Worm (Caenorhabditis elegans) whole organism, young adult: ENCODE results near the gene rbf-1.

Experiments
- B0261.1 ChIP-seq: sonication (generic microtip); optimal IDR thresholded peaks from 2 replicates; lab custom pipeline; 2016; ENCODE audit warnings: mild to moderate bottlenecking, missing genetic modification characterization, moderate library complexity, missing compliant biosample characterization
- B0336.3 ChIP-seq: fragments of 200-800 bp; sonication (Bioruptor generic); IDR thresholded peaks from 2 replicates; pipeline ENCODE4 v1.3.6; 2022; ENCODE audit warnings: missing genetic modification characterization, missing compliant biosample characterization
- D2030.7 ChIP-seq: fragments of 200-800 bp; sonication (Bioruptor generic); IDR thresholded peaks from 2 replicates; pipeline ENCODE4 v1.3.6; 2022; ENCODE audit warnings: missing genetic modification reagents, missing genetic modification characterization, missing compliant biosample characterization
- F52B5.7 ChIP-seq: sonication (generic microtip); optimal IDR thresholded peaks from 2 replicates; lab custom pipeline; 2016; ENCODE audit warnings: mild to moderate bottlenecking, missing genetic modification characterization, missing compliant biosample characterization
- ZK185.1 ChIP-seq: sonication (generic microtip); optimal IDR thresholded peaks from 2 replicates; lab custom pipeline; 2016; ENCODE audit warnings: mild to moderate bottlenecking, missing genetic modification characterization, missing compliant biosample characterization; ENCODE audit not compliant: poor library complexity, severe bottlenecking
- atf-7 ChIP-seq: sonication (generic microtip); optimal IDR thresholded peaks from 2 replicates; lab custom pipeline; 2017; ENCODE audit warnings: mild to moderate bottlenecking, missing genetic modification characterization, missing compliant biosample characterization
- athp-1 ChIP-seq: sonication (generic microtip); optimal IDR thresholded peaks from 2 replicates; lab custom pipeline; 2017; ENCODE audit warnings: mild to moderate bottlenecking, missing genetic modification characterization, missing compliant biosample characterization
- attf-3 ChIP-seq: fragments of 200-800 bp; sonication (Bioruptor generic); conservative IDR thresholded peaks from 2 replicates; pipeline ENCODE4 v1.3.6; 2022; ENCODE audit warnings: missing genetic modification reagents, missing genetic modification characterization, missing compliant biosample characterization
- cebp-2 ChIP-seq: fragments of 200-800 bp; sonication (Bioruptor generic); IDR thresholded peaks from 2 replicates; pipeline ENCODE4 v1.3.6; 2022; ENCODE audit warnings: missing genetic modification characterization, missing compliant biosample characterization
- ceh-100 ChIP-seq: fragments of 200-800 bp; sonication (Bioruptor generic); IDR thresholded peaks from 2 replicates; pipeline ENCODE4 v1.3.6; 2022; ENCODE audit warnings: missing genetic modification reagents, missing genetic modification characterization, missing compliant biosample characterization
- ceh-40 ChIP-seq: fragments of 200-800 bp; sonication (Bioruptor generic); IDR thresholded peaks from 2 replicates; pipeline ENCODE4 v1.3.6; 2022; ENCODE audit warnings: missing genetic modification characterization, missing compliant biosample characterization
- die-1 ChIP-seq: sonication (generic microtip); optimal IDR thresholded peaks from 2 replicates; lab custom pipeline; 2016; ENCODE audit warnings: missing genotype, mild to moderate bottlenecking, missing genetic modification characterization, missing compliant biosample characterization
- dox-1 ChIP-seq: fragments of 200-800 bp; sonication (Bioruptor generic); IDR thresholded peaks from 2 replicates; pipeline ENCODE4 v1.3.6; 2022; ENCODE audit warnings: missing genetic modification reagents, missing genetic modification characterization, missing compliant biosample characterization
- hmg-1.2 ChIP-seq: fragments of 200-800 bp; sonication (Bioruptor generic); IDR thresholded peaks from 2 replicates; pipeline ENCODE4 v1.3.6; 2022; ENCODE audit warnings: missing genetic modification reagents, missing genetic modification characterization, missing compliant biosample characterization
- hmg-20 ChIP-seq: fragments of 200-800 bp; sonication (Bioruptor generic); IDR thresholded peaks from 2 replicates; pipeline ENCODE4 v1.3.6; 2022; ENCODE audit warnings: missing genetic modification reagents, missing genetic modification characterization, missing compliant biosample characterization
- let-526 ChIP-seq: fragments of 200-800 bp; sonication (Bioruptor generic); IDR thresholded peaks from 2 replicates; pipeline ENCODE4 v1.3.6; 2022; ENCODE audit warnings: missing genetic modification reagents, missing genetic modification characterization, missing compliant biosample characterization
- lin-26 ChIP-seq: fragments of 200-800 bp; sonication (Bioruptor generic); IDR thresholded peaks from 2 replicates; pipeline ENCODE4 v1.3.6; 2022; ENCODE audit warnings: missing genetic modification reagents, missing genetic modification characterization, missing compliant biosample characterization
- lin-35 ChIP-seq, 3 experiments: fragments of 150-350 bp in 2 of 3; sonication (generic microtip) in 1 of 3; optimal IDR thresholded peaks; 2 replicates each; lab custom pipeline; 2014 to 2018; ENCODE audit warnings: missing biosample characterization in 3 of 3, missing genetic modification characterization in 3 of 3, missing genetic modification reagents in 3 of 3
- lin-54 ChIP-seq: fragments of 200-800 bp; sonication (Bioruptor generic); optimal IDR thresholded peaks from 2 replicates; lab custom pipeline; 2018; ENCODE audit warnings: mild to moderate bottlenecking, missing genetic modification characterization, missing compliant biosample characterization
- lir-1 ChIP-seq: fragments of 200-800 bp; sonication (Bioruptor generic); conservative IDR thresholded peaks from 2 replicates; pipeline ENCODE4 v1.3.6; 2022; ENCODE audit warnings: missing genetic modification reagents, missing genetic modification characterization, missing compliant biosample characterization
- madf-10 ChIP-seq: sonication (generic microtip); optimal IDR thresholded peaks from 2 replicates; lab custom pipeline; 2016; ENCODE audit warnings: mild to moderate bottlenecking, missing genetic modification characterization, missing compliant biosample characterization
- madf-6 ChIP-seq: fragments of 200-800 bp; sonication (Bioruptor generic); IDR thresholded peaks from 2 replicates; pipeline ENCODE4 v1.3.6; 2022; ENCODE audit warnings: missing genetic modification reagents, missing genetic modification characterization, missing compliant biosample characterization
- madf-8 ChIP-seq: fragments of 200-800 bp; sonication (Bioruptor generic); conservative IDR thresholded peaks from 2 replicates; pipeline ENCODE4 v1.3.6; 2022; ENCODE audit warnings: missing genetic modification reagents, missing genetic modification characterization, missing compliant biosample characterization
- mcd-1 ChIP-seq: fragments of 200-800 bp; sonication (Bioruptor generic); IDR thresholded peaks from 2 replicates; pipeline ENCODE4 v1.3.6; 2022; ENCODE audit warnings: missing genetic modification reagents, missing genetic modification characterization, missing compliant biosample characterization
- nfya-2 ChIP-seq: fragments of 200-800 bp; sonication (Bioruptor generic); IDR thresholded peaks from 2 replicates; pipeline ENCODE4 v1.3.6; 2022; ENCODE audit warnings: missing genetic modification reagents, missing genetic modification characterization, missing compliant biosample characterization
- nhr-90 ChIP-seq: sonication (generic microtip); optimal IDR thresholded peaks from 2 replicates; lab custom pipeline; 2016; ENCODE audit warnings: missing genotype, mild to moderate bottlenecking, missing genetic modification characterization, missing compliant biosample characterization
- rcor-1 ChIP-seq: fragments of 200-800 bp; sonication (Bioruptor generic); IDR thresholded peaks from 2 replicates; pipeline ENCODE4 v1.3.6; 2022; ENCODE audit warnings: missing genetic modification reagents, missing genetic modification characterization, missing compliant biosample characterization
- xnd-1 ChIP-seq: sonication (generic microtip); optimal IDR thresholded peaks from 2 replicates; lab custom pipeline; 2016; ENCODE audit warnings: missing genotype, missing genetic modification reagents, missing genetic modification characterization, missing compliant biosample characterization
- ztf-25 ChIP-seq: fragments of 200-800 bp; sonication (Bioruptor generic); IDR thresholded peaks from 2 replicates; pipeline ENCODE4 v1.3.6; 2022; ENCODE audit warnings: missing genetic modification reagents, missing genetic modification characterization, missing compliant biosample characterization
- ztf-28 ChIP-seq: fragments of 200-800 bp; sonication (Bioruptor generic); IDR thresholded peaks from 2 replicates; pipeline ENCODE4 v1.3.6; 2022; ENCODE audit warnings: missing genetic modification reagents, missing genetic modification characterization, missing compliant biosample characterization

The rbf-1 gene

ce11 chrIII:6675460-6675859 is at the start of gene rbf-1:
Gene rbf-1 (plus strand): TSS chrIII:6675760.
- TF ChIP-seq athp-1 (no peak), madf-10 (tag; lab: Kevin White, UChicago) (no peak), nhr-90 (tag; lab: Kevin White, UChicago) (no peak), die-1 (tag; lab: Kevin White, UChicago) (no peak), ZK185.1 (tag; lab: Kevin White, UChicago) (no peak), atf-7 (tag; lab: Kevin White, UChicago) (no peak), let-526 (GFP tag; lab: Robert Waterston, UW) (no peak), nfya-2 (GFP tag; lab: Robert Waterston, UW) (no peak), hmg-20 (no peak)

- TF ChIP-seq attf-3 (GFP tag; lab: Robert Waterston, UW) (0 out of 2 replicates have a peak, but pooled peaks have one; percentile 15), D2030.7 (GFP tag; lab: Robert Waterston, UW) (peak; percentile 59), ztf-28 (GFP tag; lab: Robert Waterston, UW) (0 out of 2 replicates have a peak, but pooled peaks have one; percentile 34), madf-8 (GFP tag; lab: Robert Waterston, UW) (0 out of 2 replicates have a peak, but pooled peaks have one; percentile 11), xnd-1 (tag; lab: Kevin White, UChicago) (peak; percentile 25), rcor-1 (GFP tag; lab: Robert Waterston, UW) (0 out of 2 replicates have a peak, but pooled peaks have one; percentile 12), ztf-25 (GFP tag; lab: Robert Waterston, UW) (peak; percentile 61; the same call in 1 of the 2 replicates), dox-1 (GFP tag; lab: Robert Waterston, UW) (peak; percentile 60), ceh-100 (GFP tag; lab: Robert Waterston, UW) (peak; percentile 81), mcd-1 (GFP tag; lab: Robert Waterston, UW) (0 out of 2 replicates have a peak, but pooled peaks have one; percentile 20)
These were observed 49.3 kb upstream of the rbf-1 start for ce11 chrIII:6626291-6626690.

ce11 chrIII:6627876-6628275 is 47.7 kb upstream of the rbf-1 start:
- peak; percentile 51; the same call in 1 of the 2 replicates for TF ChIP-seq mcd-1 (GFP tag; lab: Robert Waterston, UW)

- TF ChIP-seq ceh-100 (GFP tag; lab: Robert Waterston, UW) (0 out of 2 replicates have a peak, but pooled peaks have one; percentile 17), madf-6 (peak; percentile 37), dox-1 (GFP tag; lab: Robert Waterston, UW) (0 out of 2 replicates have a peak, but pooled peaks have one; percentile 19), hmg-1.2 (GFP tag; lab: Robert Waterston, UW) (peak; percentile 20; the same call in 1 of the 2 replicates), lin-26 (GFP tag; lab: Robert Waterston, UW) (peak; percentile 65; the same call in 1 of the 2 replicates), cebp-2 (GFP tag; lab: Robert Waterston, UW) (0 out of 2 replicates have a peak, but pooled peaks have one; percentile 69), ztf-25 (GFP tag; lab: Robert Waterston, UW) (0 out of 2 replicates have a peak, but pooled peaks have one; percentile 14), mcd-1 (GFP tag; lab: Robert Waterston, UW) (peak; percentile 32; the same call in 1 of the 2 replicates)
These were observed 46.8 kb upstream of the rbf-1 start for ce11 chrIII:6628769-6629168.

- no peak for TF ChIP-seq hmg-20
- no peak for TF ChIP-seq mcd-1 (GFP tag; lab: Robert Waterston, UW)
- TF ChIP-seq B0336.3 (GFP tag; lab: Robert Waterston, UW): no peak
- no peak for TF ChIP-seq cebp-2 (GFP tag; lab: Robert Waterston, UW)
- no peak for TF ChIP-seq attf-3 (GFP tag; lab: Robert Waterston, UW)
- TF ChIP-seq lir-1: no peak
- TF ChIP-seq lin-54: no peak
- no peak for TF ChIP-seq F52B5.7 (tag; lab: Kevin White, UChicago)
- no peak for TF ChIP-seq B0261.1 (tag; lab: Kevin White, UChicago)
- no peak for TF ChIP-seq ceh-40 (GFP tag; lab: Robert Waterston, UW)
- no peak for TF ChIP-seq lin-35 (GFP tag; optimal IDR thresholded peaks at IDR 0.05; lab: Kevin White, UChicago)
These were observed 36.5 kb upstream of the rbf-1 start for ce11 chrIII:6639028-6639427.
